Worm (Caenorhabditis elegans): ENCODE results near the gene lin-38.

The lin-38 gene

ce11 chrII:13575018-13575948, at the start of gene lin-38, which contains the start of gene mrpl-37:
Gene lin-38, plus strand, starts transcription at chrII:13575925.
Gene mrpl-37, minus strand, starts transcription at chrII:13575068.
- no peak for TF ChIP-seq elt-1 (tag; optimal IDR thresholded peaks at IDR 0.05; ENCODE audit: borderline replicate concordance, insufficient read depth)
- TF ChIP-seq mep-1 (tag; optimal IDR thresholded peaks at IDR 0.05) = peak; percentile 92
- no peak for TF ChIP-seq unc-39 (tag; optimal IDR thresholded peaks at IDR 0.05)
- peak; percentile 53 for TF ChIP-seq lin-13 (tag; optimal IDR thresholded peaks at IDR 0.05)
- no peak for TF ChIP-seq snpc-4 (tag; optimal IDR thresholded peaks at IDR 0.05)
- TF ChIP-seq hlh-1 (tag; optimal IDR thresholded peaks at IDR 0.05) = peak; percentile 49
- TF ChIP-seq zip-8 (tag; optimal IDR thresholded peaks at IDR 0.05) = no peak
- TF ChIP-seq ceh-39 (tag; optimal IDR thresholded peaks at IDR 0.05) = peak; percentile 33
- TF ChIP-seq ceh-83 (GFP tag; optimal IDR thresholded peaks at IDR 0.05) = no peak
- no peak for TF ChIP-seq drap-1 (GFP tag; optimal IDR thresholded peaks at IDR 0.05)
- TF ChIP-seq lsy-2 (tag; optimal IDR thresholded peaks at IDR 0.05) = peak; percentile 60
- TF ChIP-seq mab-5 (tag; optimal IDR thresholded peaks at IDR 0.05) = no peak
- TF ChIP-seq ces-1 (GFP tag; optimal IDR thresholded peaks at IDR 0.05) = peak; percentile 75
- TF ChIP-seq pha-4 (tag; optimal IDR thresholded peaks at IDR 0.05) = peak; percentile 66
- no peak for TF ChIP-seq flh-1 (GFP tag; optimal IDR thresholded peaks at IDR 0.05)
- TF ChIP-seq unc-120 (tag; optimal IDR thresholded peaks at IDR 0.05; ENCODE audit: poor library complexity, severe bottlenecking) = peak; percentile 60
- TF ChIP-seq bed-3 (GFP tag; optimal IDR thresholded peaks at IDR 0.05) = no peak
- peak; percentile 77 for TF ChIP-seq nhr-237 (tag; optimal IDR thresholded peaks at IDR 0.05)
- no peak for TF ChIP-seq ham-2 (GFP tag; optimal IDR thresholded peaks at IDR 0.05)

ce11 chrII:13529131-13529530, 46.6 kb upstream of the lin-38 start:
- no peak for TF ChIP-seq drap-1 (GFP tag; optimal IDR thresholded peaks at IDR 0.05)
- no peak for TF ChIP-seq ham-2 (GFP tag; optimal IDR thresholded peaks at IDR 0.05)
- TF ChIP-seq elt-1 (tag; optimal IDR thresholded peaks at IDR 0.05; ENCODE audit: borderline replicate concordance, insufficient read depth) = no peak
- TF ChIP-seq mab-5 (tag; optimal IDR thresholded peaks at IDR 0.05) = no peak
- TF ChIP-seq nhr-237 (tag; optimal IDR thresholded peaks at IDR 0.05) = no peak
- TF ChIP-seq ceh-39 (tag; optimal IDR thresholded peaks at IDR 0.05) = no peak
- TF ChIP-seq nhr-28 (tag; optimal IDR thresholded peaks at IDR 0.05) = no peak
- no peak for TF ChIP-seq mep-1 (tag; optimal IDR thresholded peaks at IDR 0.05)
- TF ChIP-seq hlh-1 (tag; optimal IDR thresholded peaks at IDR 0.05) = no peak
- TF ChIP-seq ceh-83 (GFP tag; optimal IDR thresholded peaks at IDR 0.05) = no peak
- no peak for TF ChIP-seq nhr-12 (tag; optimal IDR thresholded peaks at IDR 0.05)

ce11 chrII:13530657-13531056, 45.1 kb upstream of the lin-38 start:
- TF ChIP-seq elt-1 (tag; optimal IDR thresholded peaks at IDR 0.05; ENCODE audit: borderline replicate concordance, insufficient read depth) = no peak
- TF ChIP-seq unc-39 (tag; optimal IDR thresholded peaks at IDR 0.05) = no peak
- no peak for TF ChIP-seq nhr-2 (tag; optimal IDR thresholded peaks at IDR 0.05)

ce11 chrII:13531118-13531517, 44.6 kb upstream of the lin-38 start, which contains the start of gene snx-14:
Gene snx-14, minus strand, starts transcription at chrII:13531218.
- TF ChIP-seq hlh-1 (tag; optimal IDR thresholded peaks at IDR 0.05) = no peak

- no peak for TF ChIP-seq snpc-4 (tag; optimal IDR thresholded peaks at IDR 0.05)
Observed at ce11 chrII:13540956-13541355, 34.8 kb upstream of the lin-38 start, which contains the start of the genes noa-1 and Y48E1B.17. Gene noa-1, minus strand, starts transcription at chrII:13541056. Gene Y48E1B.17, minus strand, starts transcription at chrII:13541084.

- TF ChIP-seq lsy-2 (tag; optimal IDR thresholded peaks at IDR 0.05) = no peak
Observed at ce11 chrII:13542991-13543390, 32.7 kb upstream of the lin-38 start.

- TF ChIP-seq M03D4.4 (tag; optimal IDR thresholded peaks at IDR 0.05) (no peak), ztf-11 (tag; optimal IDR thresholded peaks at IDR 0.05) (no peak), nhr-12 (tag; optimal IDR thresholded peaks at IDR 0.05) (no peak), blmp-1 (tag; optimal IDR thresholded peaks at IDR 0.05) (no peak), nhr-2 (tag; optimal IDR thresholded peaks at IDR 0.05) (no peak), ces-1 (GFP tag; optimal IDR thresholded peaks at IDR 0.05) (no peak), hlh-1 (tag; optimal IDR thresholded peaks at IDR 0.05) (no peak), flh-1 (GFP tag; optimal IDR thresholded peaks at IDR 0.05) (no peak), elt-3 (tag; optimal IDR thresholded peaks at IDR 0.05) (no peak), lin-13 (tag; optimal IDR thresholded peaks at IDR 0.05) (no peak), mls-2 (tag; optimal IDR thresholded peaks at IDR 0.05) (no peak), pha-4 (tag; optimal IDR thresholded peaks at IDR 0.05) (no peak), bed-3 (GFP tag; optimal IDR thresholded peaks at IDR 0.05) (no peak), nhr-76 (tag; optimal IDR thresholded peaks at IDR 0.05) (no peak), unc-62 (GFP tag; optimal IDR thresholded peaks at IDR 0.05) (no peak), sptf-1 (tag; optimal IDR thresholded peaks at IDR 0.05) (no peak)
Observed at ce11 chrII:13547545-13547944, 28.2 kb upstream of the lin-38 start, which contains the start of gene ddl-2. Gene ddl-2, minus strand, starts transcription at chrII:13547645.
